Worm (Caenorhabditis elegans): ENCODE measurements around the gene Y51H4A.8.
"Not testable (repeated sequence)": the region's sequence is repeated elsewhere in the genome, so short reads cannot be mapped to it uniquely, and the experiment has no call there.

DNA sequence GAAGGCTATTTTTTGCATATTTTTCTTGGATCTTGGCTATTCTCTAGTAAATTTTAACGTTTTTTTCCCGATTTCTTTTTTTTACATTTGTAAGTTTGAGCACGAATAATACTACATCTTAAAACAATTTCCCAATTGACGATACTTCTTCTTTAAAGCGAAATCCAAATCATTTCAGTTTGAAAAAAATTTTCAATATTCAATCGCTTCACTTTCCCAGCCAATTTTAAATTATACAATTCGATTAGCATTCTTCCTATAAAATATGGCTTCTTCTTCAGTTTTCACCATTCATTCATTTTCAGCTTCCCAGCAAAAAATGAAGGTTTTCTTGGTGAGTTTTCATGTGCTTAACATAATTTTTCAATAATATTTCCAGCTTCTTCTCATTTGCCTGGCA, 47.6 kb upstream of the Y51H4A.8 start, which contains the start of gene fip-7:
- TF ChIP-seq ztf-4, elt-3, ceh-82, egl-27, eor-1, pha-4, ceh-9, ztf-11, nhr-76, nhr-12 (tag; optimal IDR thresholded peaks at IDR 0.05): not testable (repeated sequence)

Measured in whole organism, L3 larva.